Worm (Caenorhabditis elegans): Measurements from ENCODE around the gene mesp-1.
A peak's percentile ranks its signal among the peaks of the same experiment; 100 is the strongest.

mesp-1 gene

DNA sequence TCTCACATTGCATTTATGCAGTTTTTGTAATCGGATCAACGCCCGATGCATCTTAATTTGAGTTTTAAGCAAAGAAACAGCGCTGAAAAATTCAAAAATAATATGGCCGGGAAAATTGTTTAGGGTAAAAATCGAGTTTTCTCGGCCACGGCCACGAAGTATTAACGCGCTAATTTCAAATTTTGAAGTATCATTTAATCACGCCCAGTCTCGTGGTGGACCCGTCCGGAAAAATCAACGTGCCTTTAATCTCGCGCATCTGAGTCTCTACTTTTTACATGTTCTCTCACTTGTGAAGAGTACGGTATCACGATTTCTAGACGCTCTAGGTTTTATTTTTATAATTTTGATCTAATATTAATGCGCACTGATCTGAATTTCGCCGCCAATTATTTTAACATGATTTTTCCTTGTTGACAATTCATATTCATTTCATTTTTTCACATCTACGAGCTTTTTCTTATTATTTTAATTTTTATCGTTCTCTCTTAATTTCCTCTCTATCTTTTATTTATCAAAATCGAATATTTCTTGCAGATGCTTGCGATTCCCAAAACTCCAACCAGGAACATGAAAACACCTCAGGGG lies at the start of gene mesp-1, which contains the start of gene acdh-13:
Gene mesp-1 (plus strand): TSS at position 538 of the 588 bp plus-strand sequence.
Gene acdh-13 (minus strand): TSS at position 51 of the 588 bp plus-strand sequence.
- no peak for TF ChIP-seq mab-5 (tag; optimal IDR thresholded peaks at IDR 0.05)
- no peak for TF ChIP-seq hlh-1 (tag; optimal IDR thresholded peaks at IDR 0.05)
- no peak for TF ChIP-seq ceh-43 (GFP tag; optimal IDR thresholded peaks at IDR 0.05)
- no peak for TF ChIP-seq ham-2 (GFP tag; optimal IDR thresholded peaks at IDR 0.05)
- no peak for TF ChIP-seq nhr-76 (tag; optimal IDR thresholded peaks at IDR 0.05)
- TF ChIP-seq mls-2 (tag; optimal IDR thresholded peaks at IDR 0.05) = no peak
- TF ChIP-seq unc-39 (tag; optimal IDR thresholded peaks at IDR 0.05) = no peak
- TF ChIP-seq nhr-28 (tag; optimal IDR thresholded peaks at IDR 0.05) = no peak
- TF ChIP-seq pha-4 (tag; optimal IDR thresholded peaks at IDR 0.05) = no peak
- TF ChIP-seq ceh-39 (tag; optimal IDR thresholded peaks at IDR 0.05) = no peak
- no peak for TF ChIP-seq sptf-1 (tag; optimal IDR thresholded peaks at IDR 0.05)
- no peak for TF ChIP-seq ces-1 (GFP tag; optimal IDR thresholded peaks at IDR 0.05)
- TF ChIP-seq ztf-11 (tag; optimal IDR thresholded peaks at IDR 0.05) = no peak
- TF ChIP-seq unc-120 (tag; optimal IDR thresholded peaks at IDR 0.05; ENCODE audit: poor library complexity, severe bottlenecking) = no peak
- TF ChIP-seq sem-2 (GFP tag; optimal IDR thresholded peaks at IDR 0.05) = no peak
- TF ChIP-seq nhr-12 (tag; optimal IDR thresholded peaks at IDR 0.05) = no peak
- TF ChIP-seq elt-3 (tag; optimal IDR thresholded peaks at IDR 0.05) = no peak
- no peak for TF ChIP-seq lin-32 (GFP tag; optimal IDR thresholded peaks at IDR 0.05)

DNA sequence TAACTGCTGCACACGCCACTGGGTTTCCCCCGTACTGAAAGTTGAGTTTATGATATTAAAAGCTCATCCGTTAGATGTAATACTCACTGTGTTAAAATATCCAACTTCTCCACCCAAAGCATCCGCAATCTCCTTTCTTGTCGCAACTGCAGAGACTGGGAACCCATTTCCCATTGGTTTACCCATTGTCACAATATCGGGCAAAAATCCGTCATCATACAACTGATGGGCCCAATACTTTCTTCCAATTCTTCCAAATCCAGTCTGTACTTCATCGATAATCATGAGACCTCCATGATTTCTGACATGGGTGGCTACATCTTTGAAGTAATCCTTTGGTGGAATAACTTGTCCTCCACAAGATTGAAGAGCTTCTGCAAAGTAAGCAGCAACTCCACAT lies 49.2 kb upstream of the mesp-1 start:
- TF ChIP-seq elt-1 (tag; optimal IDR thresholded peaks at IDR 0.05; ENCODE audit: borderline replicate concordance, insufficient read depth) (no peak), ceh-39 (tag; optimal IDR thresholded peaks at IDR 0.05) (no peak), sem-2 (GFP tag; optimal IDR thresholded peaks at IDR 0.05) (no peak), mep-1 (tag; optimal IDR thresholded peaks at IDR 0.05) (no peak), nhr-12 (tag; optimal IDR thresholded peaks at IDR 0.05) (no peak), ceh-43 (GFP tag; optimal IDR thresholded peaks at IDR 0.05) (no peak), hlh-1 (tag; optimal IDR thresholded peaks at IDR 0.05) (no peak), nhr-76 (tag; optimal IDR thresholded peaks at IDR 0.05) (no peak)

DNA sequence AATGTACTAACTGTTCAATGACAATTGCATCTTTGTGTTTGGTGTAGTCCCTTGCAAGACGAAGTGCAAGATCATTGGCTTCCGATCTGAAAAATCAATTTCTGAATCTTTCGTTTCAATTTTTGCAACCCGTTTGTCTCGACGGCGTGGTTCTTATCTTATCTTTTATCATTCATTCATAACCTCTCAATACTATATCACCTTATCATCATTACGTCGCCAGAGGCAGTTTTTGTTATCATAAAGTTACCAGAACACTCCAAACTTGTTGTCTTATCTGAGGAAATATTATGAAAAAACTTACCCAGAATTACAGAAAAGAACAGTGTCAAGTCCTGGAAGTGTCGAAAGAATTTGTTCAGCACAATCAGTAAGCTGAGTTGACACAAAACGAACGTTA lies 48.6 kb upstream of the mesp-1 start:
- TF ChIP-seq elt-3 (tag; optimal IDR thresholded peaks at IDR 0.05) (peak; percentile 19), lsy-2 (tag; optimal IDR thresholded peaks at IDR 0.05) (no peak), ceh-39 (tag; optimal IDR thresholded peaks at IDR 0.05) (no peak), unc-62 (GFP tag; optimal IDR thresholded peaks at IDR 0.05) (no peak)

DNA sequence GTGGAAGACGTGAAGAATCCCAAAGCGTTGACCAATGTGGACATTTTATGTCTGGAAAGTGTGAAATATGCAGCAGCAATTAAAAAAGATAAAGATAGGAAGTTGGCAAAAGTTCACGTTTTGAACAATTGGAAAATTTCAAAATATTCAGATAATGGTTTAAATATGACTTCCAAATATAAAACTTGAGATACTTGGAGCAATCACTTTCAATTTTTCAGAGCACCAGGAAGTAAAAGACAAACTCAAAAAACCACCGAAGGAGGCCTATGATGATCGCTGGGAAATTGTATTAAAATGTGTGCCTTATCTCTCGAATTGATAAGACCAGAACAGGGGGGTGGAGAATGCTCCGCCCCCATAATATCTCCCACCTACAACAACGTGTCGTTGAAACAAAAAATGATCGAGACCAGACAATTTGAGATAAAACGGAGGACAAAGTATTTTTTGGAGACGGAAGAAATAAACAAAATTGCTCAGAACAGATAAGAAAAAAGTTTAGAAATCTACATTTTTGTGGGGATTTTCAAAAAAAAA lies 47.3 kb upstream of the mesp-1 start, which contains the start of gene eppl-1:
Gene eppl-1 (minus strand): TSS at position 51 of the 540 bp plus-strand sequence.
- no peak for TF ChIP-seq flh-1 (GFP tag; optimal IDR thresholded peaks at IDR 0.05)
- TF ChIP-seq ceh-39 (tag; optimal IDR thresholded peaks at IDR 0.05) = no peak
- no peak for TF ChIP-seq lin-13 (tag; optimal IDR thresholded peaks at IDR 0.05)
- no peak for TF ChIP-seq ham-2 (GFP tag; optimal IDR thresholded peaks at IDR 0.05)

DNA sequence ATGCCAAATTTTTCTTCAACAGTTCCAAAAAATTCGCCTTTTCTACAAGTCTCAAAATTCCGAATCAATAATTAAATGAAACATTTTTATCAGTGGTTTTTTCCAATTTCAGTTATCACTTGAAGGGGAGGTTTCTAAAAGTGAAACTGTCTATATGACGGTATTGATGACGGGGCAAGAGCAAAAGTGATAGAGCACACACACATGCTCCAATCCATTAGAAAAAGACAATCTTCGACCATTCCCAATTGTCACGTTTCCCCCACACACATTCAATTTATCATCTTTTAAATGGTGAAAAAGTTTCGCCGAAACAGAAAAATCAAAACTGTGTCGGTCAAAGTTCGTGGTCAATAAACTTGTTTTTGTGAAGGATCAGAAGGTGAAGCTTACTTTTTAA lies 45.9 kb upstream of the mesp-1 start:
- no peak for TF ChIP-seq sptf-1 (tag; optimal IDR thresholded peaks at IDR 0.05)
- TF ChIP-seq pha-4 (tag; optimal IDR thresholded peaks at IDR 0.05) = no peak
- TF ChIP-seq lin-32 (GFP tag; optimal IDR thresholded peaks at IDR 0.05) = no peak
- TF ChIP-seq hlh-1 (tag; optimal IDR thresholded peaks at IDR 0.05) = no peak
- TF ChIP-seq mls-2 (tag; optimal IDR thresholded peaks at IDR 0.05) = no peak
- no peak for TF ChIP-seq elt-1 (tag; optimal IDR thresholded peaks at IDR 0.05; ENCODE audit: borderline replicate concordance, insufficient read depth)
- TF ChIP-seq unc-62 (GFP tag; optimal IDR thresholded peaks at IDR 0.05) = no peak
- TF ChIP-seq elt-3 (tag; optimal IDR thresholded peaks at IDR 0.05) = no peak

DNA sequence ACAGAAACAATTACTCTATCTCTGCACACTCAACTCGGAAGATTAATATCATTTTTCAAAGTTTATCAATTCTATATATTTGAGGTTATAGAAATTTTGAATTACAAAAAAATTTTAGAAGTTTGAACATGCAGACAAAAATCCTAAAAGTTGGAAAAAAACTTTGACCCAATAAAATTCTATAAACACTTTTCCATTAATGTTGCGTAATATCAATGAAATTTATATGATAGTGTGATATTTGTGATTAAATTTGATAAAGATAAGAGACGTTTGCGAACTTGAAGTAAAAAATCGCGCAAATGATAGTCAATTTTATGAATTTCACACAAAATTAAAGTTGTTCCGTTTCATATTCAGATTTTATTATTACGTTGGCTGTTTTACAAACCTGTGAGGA lies 45.0 kb upstream of the mesp-1 start:
- TF ChIP-seq ham-2 (GFP tag; optimal IDR thresholded peaks at IDR 0.05) (no peak), ztf-11 (tag; optimal IDR thresholded peaks at IDR 0.05) (no peak), elt-3 (tag; optimal IDR thresholded peaks at IDR 0.05) (no peak), ceh-83 (GFP tag; optimal IDR thresholded peaks at IDR 0.05) (no peak), M03D4.4 (tag; optimal IDR thresholded peaks at IDR 0.05) (no peak), mab-5 (tag; optimal IDR thresholded peaks at IDR 0.05) (no peak), nhr-28 (tag; optimal IDR thresholded peaks at IDR 0.05) (no peak), nhr-2 (tag; optimal IDR thresholded peaks at IDR 0.05) (no peak), flh-1 (GFP tag; optimal IDR thresholded peaks at IDR 0.05) (no peak), lin-32 (GFP tag; optimal IDR thresholded peaks at IDR 0.05) (no peak), unc-62 (GFP tag; optimal IDR thresholded peaks at IDR 0.05) (no peak), drap-1 (GFP tag; optimal IDR thresholded peaks at IDR 0.05) (no peak), unc-120 (tag; optimal IDR thresholded peaks at IDR 0.05; ENCODE audit: poor library complexity, severe bottlenecking) (no peak), ces-1 (GFP tag; optimal IDR thresholded peaks at IDR 0.05) (no peak), sptf-1 (tag; optimal IDR thresholded peaks at IDR 0.05) (no peak), tbx-8 (GFP tag; optimal IDR thresholded peaks at IDR 0.05) (no peak)
